Fruit fly (Drosophila melanogaster): ENCODE measurements around the gene CG4842.

The CG4842 gene

DNA sequence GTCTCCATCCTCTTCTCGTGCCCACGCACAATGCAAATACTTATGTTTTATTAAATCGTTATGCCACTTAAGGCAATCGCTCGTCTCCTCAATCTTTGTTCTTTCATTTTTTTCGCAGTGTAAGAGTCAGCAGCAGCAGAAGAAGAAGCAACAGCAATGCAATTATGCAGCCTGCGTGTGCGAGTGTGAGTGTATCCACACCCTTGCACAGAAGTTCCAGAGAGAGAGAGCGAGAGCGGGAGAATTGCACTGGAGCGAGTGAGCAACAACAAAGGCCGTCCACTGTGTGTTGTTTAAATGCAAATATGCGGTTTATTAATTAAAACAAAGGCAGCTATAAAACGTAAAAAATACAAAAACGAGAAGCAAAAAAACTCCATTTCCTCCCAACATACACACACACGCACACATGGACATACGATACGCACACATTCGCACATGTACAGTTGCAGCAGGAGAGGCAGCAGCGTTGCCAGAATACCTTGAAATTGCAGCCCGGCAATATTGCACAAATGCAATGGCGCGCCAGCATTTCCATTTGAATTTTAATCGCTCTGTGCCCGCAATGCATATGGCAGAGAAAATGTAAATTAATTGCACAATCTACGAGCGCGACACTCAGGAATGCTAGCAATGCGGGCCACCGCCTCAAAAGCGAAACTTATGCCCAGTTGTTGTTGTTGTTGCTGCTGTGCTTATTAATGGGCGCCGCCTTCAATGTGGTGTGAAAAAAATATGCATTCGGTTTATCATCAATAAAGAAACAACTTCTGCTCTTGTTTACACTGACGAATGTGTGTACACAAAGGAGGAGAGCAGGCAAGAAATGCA, 40.6 kb downstream of the CG4842 start (continued):
- TF ChIP-seq CG6276 (GFP tag; optimal IDR thresholded peaks at IDR 0.05): peak; percentile 58
- peak; percentile 58 for TF ChIP-seq OdsH (GFP tag; optimal IDR thresholded peaks at IDR 0.05)
- no peak for TF ChIP-seq svp (GFP tag)
- TF ChIP-seq CG8632 (GFP tag; optimal IDR thresholded peaks at IDR 0.05): peak; percentile 42
- TF ChIP-seq CG16779 (tag; optimal IDR thresholded peaks at IDR 0.05): peak; percentile 46
- TF ChIP-seq dsx (GFP tag; optimal IDR thresholded peaks at IDR 0.05; ENCODE audit: poor library complexity, severe bottlenecking): peak; percentile 58
- TF ChIP-seq CG11762 (GFP tag; optimal IDR thresholded peaks at IDR 0.05; ENCODE audit: insufficient read depth): peak; percentile 6
- peak; percentile 64 for TF ChIP-seq Met (GFP tag; optimal IDR thresholded peaks at IDR 0.05)
- no peak for TF ChIP-seq Hr38 (GFP tag; optimal IDR thresholded peaks at IDR 0.05)
- peak; percentile 8 for TF ChIP-seq achi (GFP tag; optimal IDR thresholded peaks at IDR 0.05)
- TF ChIP-seq CG8319 (GFP tag; optimal IDR thresholded peaks at IDR 0.05): no peak
- peak; percentile 56 to 66 for TF ChIP-seq salr (GFP tag; optimal IDR thresholded peaks at IDR 0.05)
- TF ChIP-seq CG32006 (GFP tag; optimal IDR thresholded peaks at IDR 0.05): peak; percentile 78
- peak; percentile 56 for TF ChIP-seq Eip75B (GFP tag; optimal IDR thresholded peaks at IDR 0.05)
- TF ChIP-seq ss (GFP tag; optimal IDR thresholded peaks at IDR 0.05): peak; percentile 56 to 64
- no peak for TF ChIP-seq fd85E (GFP tag; optimal IDR thresholded peaks at IDR 0.05)
- TF ChIP-seq fd59A (GFP tag; optimal IDR thresholded peaks at IDR 0.05): peak; percentile 57
- peak; percentile 45 for TF ChIP-seq CG3032 (tag; optimal IDR thresholded peaks at IDR 0.05)
- TF ChIP-seq CG3919 (GFP tag; optimal IDR thresholded peaks at IDR 0.05): peak; percentile 46
- peak; percentile 56 for TF ChIP-seq CG6792 (GFP tag; optimal IDR thresholded peaks at IDR 0.05)
- TF ChIP-seq CG10669 (GFP tag; optimal IDR thresholded peaks at IDR 0.05): peak; percentile 63
- no peak for TF ChIP-seq dac (GFP tag; optimal IDR thresholded peaks at IDR 0.05)
- TF ChIP-seq Sox102F (GFP tag; optimal IDR thresholded peaks at IDR 0.05): peak; percentile 78
- TF ChIP-seq vri (GFP tag; optimal IDR thresholded peaks at IDR 0.05): peak; percentile 63
- TF ChIP-seq cyc (GFP tag; optimal IDR thresholded peaks at IDR 0.05): peak; percentile 49
- TF ChIP-seq CG34406 (GFP tag; optimal IDR thresholded peaks at IDR 0.05): peak; percentile 41
- peak; percentile 64 for TF ChIP-seq lz (GFP tag; optimal IDR thresholded peaks at IDR 0.05)
- TF ChIP-seq topi (GFP tag; optimal IDR thresholded peaks at IDR 0.05): peak; percentile 53
- TF ChIP-seq Sox15 (GFP tag; optimal IDR thresholded peaks at IDR 0.05): peak; percentile 24
- peak; percentile 79 for TF ChIP-seq Sox14 (GFP tag; optimal IDR thresholded peaks at IDR 0.05)
- peak; percentile 68 for TF ChIP-seq fkh (GFP tag; optimal IDR thresholded peaks at IDR 0.05)
- TF ChIP-seq Eip93F (GFP tag; optimal IDR thresholded peaks at IDR 0.05): no peak
- peak; percentile 30 for TF ChIP-seq spab (GFP tag; optimal IDR thresholded peaks at IDR 0.05)
- peak; percentile 37 for TF ChIP-seq Blimp-1 (GFP tag; optimal IDR thresholded peaks at IDR 0.05)
- peak; percentile 44 for TF ChIP-seq Gug (GFP tag; IDR thresholded peaks at IDR 0.05)
- peak; percentile 36 for TF ChIP-seq pdm3 (GFP tag; optimal IDR thresholded peaks at IDR 0.05)

DNA sequence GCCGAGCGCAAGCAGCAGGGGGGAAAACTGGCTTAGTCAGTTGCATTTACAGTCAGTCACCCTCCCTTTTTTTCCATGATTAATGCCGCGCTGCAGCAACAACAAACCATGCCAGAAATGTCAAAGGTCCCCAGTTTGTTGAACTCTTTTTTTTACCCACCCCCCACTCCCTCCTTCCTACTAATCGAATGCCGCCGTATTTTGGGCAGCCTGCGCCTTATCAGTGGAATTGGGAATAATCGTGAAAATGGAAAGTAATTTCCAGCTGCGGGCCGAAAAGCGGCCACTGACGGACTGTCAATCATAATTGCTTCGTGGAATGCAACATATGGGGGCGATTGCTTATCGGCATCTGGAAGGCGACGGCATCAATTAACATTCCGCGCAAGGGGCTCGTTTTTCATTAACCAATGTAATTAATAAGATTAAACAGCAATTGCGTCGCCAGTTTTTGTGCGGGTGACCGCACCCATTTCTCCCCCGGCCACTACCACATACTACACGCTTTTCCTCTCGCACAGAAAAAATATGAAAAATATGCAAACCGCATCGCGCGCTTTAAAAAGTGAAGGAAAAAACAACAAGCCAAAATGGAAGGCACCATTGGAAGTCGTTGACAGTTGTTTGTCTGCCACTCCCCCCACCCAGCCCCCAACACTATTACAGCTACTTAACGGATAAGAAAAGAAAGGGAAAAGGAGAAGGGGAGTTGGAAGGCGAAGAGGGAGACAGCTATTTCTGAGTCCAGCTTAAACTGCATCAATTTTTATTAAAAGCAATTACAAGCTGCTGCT, 41.4 kb downstream of the CG4842 start:
- TF ChIP-seq CG6854 (GFP tag; optimal IDR thresholded peaks at IDR 0.05) (no peak), svp (GFP tag) (peak; percentile 97), CG16779 (tag; optimal IDR thresholded peaks at IDR 0.05) (no peak)
